Worm (Caenorhabditis elegans): Measurements from ENCODE around the gene scl-3.

- TF ChIP-seq lsy-2 (tag; optimal IDR thresholded peaks at IDR 0.05): no peak
- no peak for TF ChIP-seq snpc-4 (tag; optimal IDR thresholded peaks at IDR 0.05)
Observed at ce11 chrIV:13042091-13042490, 17.3 kb upstream of the scl-3 start, which contains the start of gene amt-2.

All from whole organism, mixed stage, embryonic.